Fruit fly (Drosophila melanogaster) whole organism, embryonic: ENCODE measurements around the gene CG14664.

ENCODE experiments used
- Aef1 ChIP-seq: fragments of 200-800 bp; sonication (Bioruptor generic); IDR thresholded peaks from 3 replicates; pipeline ENCODE4 v1.3.6; 2022; ENCODE audit warnings: missing biosample characterization, missing genetic modification characterization
- Asciz ChIP-seq: fragments of 200-800 bp; sonication (Bioruptor generic); optimal IDR thresholded peaks from 2 replicates; lab custom pipeline; 2017; ENCODE audit warnings: missing biosample characterization, mild to moderate bottlenecking, missing genetic modification characterization, missing genetic modification reagents
- BEAF-32 ChIP-seq: fragments of 200-800 bp; sonication (Bioruptor generic); optimal IDR thresholded peaks from 3 replicates; lab custom pipeline; 2017; ENCODE audit warnings: missing biosample characterization, missing genetic modification characterization, mild to moderate bottlenecking, moderate library complexity, missing genetic modification reagents
- CG10565 ChIP-seq: fragments of 200-800 bp; sonication (Bioruptor generic); optimal IDR thresholded peaks from 3 replicates; lab custom pipeline; 2016; ENCODE audit warnings: missing biosample characterization, mild to moderate bottlenecking, missing genetic modification characterization
- CG11093 ChIP-seq: fragments of 200-800 bp; sonication (Bioruptor generic); IDR thresholded peaks from 3 replicates; pipeline ENCODE4 v1.3.6; 2022; ENCODE audit warnings: missing biosample characterization, missing genetic modification characterization
- CG12155 ChIP-seq: fragments of 200-800 bp; sonication (Bioruptor generic); optimal IDR thresholded peaks from 3 replicates; lab custom pipeline; 2016; ENCODE audit warnings: missing biosample characterization, missing genetic modification characterization
- CG12769 ChIP-seq: fragments of 200-800 bp; sonication (Bioruptor generic); optimal IDR thresholded peaks from 2 replicates; lab custom pipeline; 2019; ENCODE audit warnings: missing biosample characterization, mild to moderate bottlenecking, missing genetic modification characterization, moderate library complexity
- CG14050 ChIP-seq: fragments of 200-800 bp; sonication (Bioruptor generic); IDR thresholded peaks from 3 replicates; pipeline ENCODE4 v1.3.6; 2022; ENCODE audit warnings: missing biosample characterization, missing genetic modification characterization
- CG1602 ChIP-seq: fragments of 200-800 bp; sonication (Bioruptor generic); optimal IDR thresholded peaks from 3 replicates; lab custom pipeline; 2016; ENCODE audit warnings: missing biosample characterization, missing genetic modification characterization
- CG17912 ChIP-seq: fragments of 200-800 bp; sonication (Bioruptor generic); optimal IDR thresholded peaks from 2 replicates; lab custom pipeline; 2018; ENCODE audit warnings: missing biosample characterization, mild to moderate bottlenecking, missing genetic modification characterization
- CG18476 ChIP-seq: fragments of 200-800 bp; sonication (Bioruptor generic); optimal IDR thresholded peaks from 2 replicates; lab custom pipeline; 2016; ENCODE audit warnings: missing biosample characterization, mild to moderate bottlenecking, missing genetic modification characterization
- CG2120 ChIP-seq: fragments of 200-800 bp; sonication (Bioruptor generic); optimal IDR thresholded peaks from 3 replicates; lab custom pipeline; 2016; ENCODE audit warnings: missing biosample characterization, missing genetic modification characterization
- CG2678 ChIP-seq: fragments of 200-800 bp; sonication (Bioruptor generic); optimal IDR thresholded peaks from 3 replicates; lab custom pipeline; 2019; ENCODE audit warnings: missing biosample characterization, mild to moderate bottlenecking, missing genetic modification characterization, moderate library complexity
- CG2875 ChIP-seq: fragments of 200-800 bp; sonication (Bioruptor generic); optimal IDR thresholded peaks from 2 replicates; lab custom pipeline; 2017; ENCODE audit warnings: missing biosample characterization, mild to moderate bottlenecking, missing genetic modification characterization, missing genetic modification reagents
- CG3838 ChIP-seq: fragments of 200-800 bp; sonication (Bioruptor generic); optimal IDR thresholded peaks from 3 replicates; lab custom pipeline; 2016; ENCODE audit warnings: missing biosample characterization, missing genetic modification characterization
- CG43689 ChIP-seq: fragments of 200-800 bp; sonication (Bioruptor generic); IDR thresholded peaks from 2 replicates; pipeline ENCODE4 v1.3.6; 2022; ENCODE audit warnings: missing biosample characterization, missing genetic modification characterization
- CG6254 ChIP-seq: fragments of 200-800 bp; sonication (Bioruptor generic); optimal IDR thresholded peaks from 3 replicates; lab custom pipeline; 2017; ENCODE audit warnings: mild to moderate bottlenecking, missing biosample characterization, missing genetic modification reagents, missing genetic modification characterization
- CG7372 ChIP-seq: fragments of 200-800 bp; sonication (Bioruptor generic); IDR thresholded peaks from 2 replicates; pipeline ENCODE4 v1.3.6; 2022; ENCODE audit warnings: missing biosample characterization, missing genetic modification characterization
- CG8359 ChIP-seq: fragments of 200-800 bp; sonication (Bioruptor generic); optimal IDR thresholded peaks from 2 replicates; lab custom pipeline; 2017; ENCODE audit warnings: missing biosample characterization, mild to moderate bottlenecking, missing genetic modification characterization, borderline replicate concordance
- CG8944 ChIP-seq: fragments of 200-800 bp; sonication (Bioruptor generic); optimal IDR thresholded peaks from 3 replicates; lab custom pipeline; 2016; ENCODE audit warnings: missing biosample characterization, missing genetic modification characterization
- Chrac-16 ChIP-seq: fragments of 200-800 bp; sonication (Bioruptor generic); optimal IDR thresholded peaks from 3 replicates; lab custom pipeline; 2016; ENCODE audit warnings: missing biosample characterization, missing genetic modification characterization
- Deaf1 ChIP-seq: fragments of 200-800 bp; optimal IDR thresholded peaks from 3 replicates; lab custom pipeline; 2019; ENCODE audit warnings: missing biosample characterization, mild to moderate bottlenecking, missing genetic modification characterization, moderate library complexity
- Dref ChIP-seq: fragments of 200-800 bp; sonication (Bioruptor generic); IDR thresholded peaks from 2 replicates; pipeline ENCODE4 v1.3.6; 2022; ENCODE audit warnings: missing biosample characterization, missing genetic modification characterization
- Hr51 ChIP-seq, 2 experiments: fragments of 200-800 bp; sonication (Bioruptor generic); optimal IDR thresholded peaks; 2 replicates in 1 of 2; 3 replicates in 1 of 2; lab custom pipeline; 2016 to 2018; ENCODE audit warnings: missing biosample characterization in 2 of 2, missing genetic modification characterization in 2 of 2, mild to moderate bottlenecking in 1 of 2, moderate library complexity in 1 of 2
- Poxn ChIP-seq: fragments of 200-800 bp; sonication (Bioruptor generic); IDR thresholded peaks from 2 replicates; pipeline ENCODE4 v1.3.6; 2022; ENCODE audit warnings: missing biosample characterization, missing genetic modification characterization
- Trl ChIP-seq, 3 experiments: fragments of >200 bp in 2 of 3; fragments of 200-800 bp in 1 of 3; sonication (Bioruptor generic) in 1 of 3; optimal IDR thresholded peaks; 2 replicates in 1 of 3; 3 replicates in 2 of 3; lab custom pipeline; 2016 to 2017; ENCODE audit warnings: missing biosample characterization in 1 of 3, missing genetic modification characterization in 1 of 3
- ab ChIP-seq: fragments of 200-800 bp; sonication (Bioruptor generic); optimal IDR thresholded peaks from 2 replicates; lab custom pipeline; 2016; ENCODE audit warnings: missing biosample characterization, missing genetic modification characterization
- ac ChIP-seq: fragments of 200-800 bp; sonication (Bioruptor generic); optimal IDR thresholded peaks from 3 replicates; lab custom pipeline; 2017; ENCODE audit warnings: missing biosample characterization, mild to moderate bottlenecking, missing genetic modification characterization
- caup ChIP-seq: fragments of 200-800 bp; sonication (Bioruptor generic); optimal IDR thresholded peaks from 3 replicates; lab custom pipeline; 2017; ENCODE audit warnings: missing biosample characterization, mild to moderate bottlenecking, missing genetic modification characterization, moderate library complexity; ENCODE audit not compliant: severe bottlenecking
- da ChIP-seq: fragments of 200-800 bp; sonication (Bioruptor generic); optimal IDR thresholded peaks from 2 replicates; lab custom pipeline; 2016; ENCODE audit warnings: missing biosample characterization, missing genetic modification characterization
- dan ChIP-seq: fragments of 200-800 bp; sonication (Bioruptor generic); IDR thresholded peaks from 2 replicates; pipeline ENCODE4 v1.3.6; 2022; ENCODE audit warnings: missing biosample characterization, missing genetic modification characterization
- dmrt99B ChIP-seq: fragments of 200-800 bp; sonication (Bioruptor generic); optimal IDR thresholded peaks from 2 replicates; lab custom pipeline; 2018; ENCODE audit warnings: missing biosample characterization, mild to moderate bottlenecking, missing genetic modification characterization, moderate library complexity
- eve ChIP-seq, 2 experiments: fragments of >200 bp; optimal IDR thresholded peaks; 2 replicates each; lab custom pipeline; 2017; ENCODE audit warnings: missing biosample characterization in 2 of 2, missing genetic modification characterization in 2 of 2
- exex ChIP-seq: fragments of 200-800 bp; sonication (Bioruptor generic); optimal IDR thresholded peaks from 4 replicates; lab custom pipeline; 2018; ENCODE audit warnings: missing biosample characterization, mild to moderate bottlenecking, missing genetic modification characterization, moderate library complexity
- grau ChIP-seq: fragments of 200-800 bp; optimal IDR thresholded peaks from 3 replicates; lab custom pipeline; 2019; ENCODE audit warnings: missing biosample characterization, mild to moderate bottlenecking, missing genetic modification characterization, moderate library complexity
- gro ChIP-seq: fragments of 200-800 bp; sonication (Bioruptor generic); optimal IDR thresholded peaks from 2 replicates; lab custom pipeline; 2016; ENCODE audit warnings: missing biosample characterization, missing genetic modification characterization
- gsb-n ChIP-seq: fragments of 200-800 bp; sonication (Bioruptor generic); optimal IDR thresholded peaks from 3 replicates; lab custom pipeline; 2018; ENCODE audit warnings: missing biosample characterization, mild to moderate bottlenecking, missing genetic modification characterization
- ind ChIP-seq: fragments of 200-800 bp; sonication (Bioruptor generic); optimal IDR thresholded peaks from 3 replicates; lab custom pipeline; 2016; ENCODE audit warnings: missing biosample characterization, missing genetic modification characterization
- inv ChIP-seq: fragments of 200-800 bp; sonication (Bioruptor generic); IDR thresholded peaks from 2 replicates; pipeline ENCODE4 v1.3.6; 2022; ENCODE audit warnings: missing biosample characterization, missing genetic modification characterization; ENCODE audit not compliant: partially characterized antibody
- odd ChIP-seq: fragments of 200-800 bp; sonication (Bioruptor generic); optimal IDR thresholded peaks from 2 replicates; lab custom pipeline; 2017; ENCODE audit warnings: missing biosample characterization, mild to moderate bottlenecking, missing genetic modification characterization
- otp ChIP-seq: fragments of 200-800 bp; sonication (Bioruptor generic); IDR thresholded peaks from 3 replicates; pipeline ENCODE4, ENCODE4 v1.3.6; 2022; ENCODE audit warnings: missing biosample characterization, missing genetic modification characterization
- phol ChIP-seq: fragments of 200-800 bp; sonication (Bioruptor generic); optimal IDR thresholded peaks from 3 replicates; lab custom pipeline; 2018; ENCODE audit warnings: missing biosample characterization, mild to moderate bottlenecking, missing genetic modification characterization, moderate library complexity
- schlank ChIP-seq: fragments of 200-800 bp; sonication (Bioruptor generic); optimal IDR thresholded peaks from 2 replicates; lab custom pipeline; 2018; ENCODE audit warnings: missing biosample characterization, mild to moderate bottlenecking, missing genetic modification characterization
- scrt ChIP-seq: fragments of 200-800 bp; sonication (Bioruptor generic); optimal IDR thresholded peaks from 2 replicates; lab custom pipeline; 2018; ENCODE audit warnings: missing biosample characterization, mild to moderate bottlenecking, missing genetic modification characterization, moderate library complexity
- ssp ChIP-seq: fragments of 200-800 bp; sonication (Bioruptor generic); IDR thresholded peaks from 2 replicates; pipeline ENCODE4 v1.3.6; 2022; ENCODE audit warnings: missing biosample characterization, missing genetic modification characterization
- trem ChIP-seq: fragments of 200-800 bp; optimal IDR thresholded peaks from 3 replicates; lab custom pipeline; 2019; ENCODE audit warnings: missing biosample characterization, mild to moderate bottlenecking, missing genetic modification characterization, moderate library complexity
- zfh2 ChIP-seq: fragments of 200-800 bp; sonication (Bioruptor generic); optimal IDR thresholded peaks from 2 replicates; lab custom pipeline; 2016; ENCODE audit warnings: missing biosample characterization, missing genetic modification characterization

CG14664 gene

DNA sequence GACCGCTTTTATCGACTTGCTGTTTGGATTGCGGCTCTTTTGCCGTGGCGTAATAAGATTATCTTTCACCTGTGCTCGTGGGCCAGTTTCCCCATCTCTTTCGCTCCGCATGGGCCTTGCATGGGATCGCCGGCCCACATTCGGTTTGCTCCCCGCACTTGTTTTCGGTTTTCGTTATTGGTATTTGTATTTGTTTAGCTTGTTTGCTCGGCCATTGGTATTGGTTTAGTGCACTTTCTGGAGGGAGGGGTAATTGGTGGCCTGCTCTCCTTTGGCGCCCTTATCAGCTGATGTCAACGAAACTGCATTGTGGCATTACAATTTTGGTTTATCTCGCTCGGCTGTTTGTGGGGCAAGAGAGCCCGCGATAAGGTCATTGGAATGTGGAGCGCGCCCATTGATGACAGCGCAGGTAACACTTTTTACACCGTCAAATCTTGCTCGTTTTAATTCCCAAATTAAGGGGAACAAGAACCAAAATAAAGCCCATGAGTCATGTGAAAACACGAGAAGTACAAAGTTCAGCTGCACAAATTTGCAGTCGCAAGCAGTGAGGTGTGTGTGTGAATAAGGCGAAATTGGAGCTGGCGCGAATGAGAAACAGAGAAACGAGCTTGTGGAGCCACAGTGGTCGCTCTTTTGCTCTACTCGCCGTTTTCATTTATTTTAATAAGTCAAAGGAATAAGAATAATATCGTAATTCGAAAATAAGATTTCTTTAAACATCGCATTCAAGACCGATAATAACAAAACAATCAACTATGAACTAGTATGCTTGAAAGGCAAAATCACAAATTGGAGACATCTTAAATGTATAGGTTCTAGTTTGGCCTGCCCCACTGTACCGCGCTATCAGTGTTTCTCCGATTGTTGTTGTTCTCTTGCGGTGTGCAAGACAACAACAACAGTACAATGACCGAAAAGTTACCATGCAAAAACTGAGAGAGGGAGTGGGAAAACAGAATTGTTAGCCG lies 8.3 kb upstream of the CG14664 start (continued):
- peak; percentile 77 to 99 for TF ChIP-seq Hr51 (GFP tag; optimal IDR thresholded peaks at IDR 0.05; lab: Kevin White, UChicago)
- TF ChIP-seq trem (tag; lab: Kevin White, UChicago) = peak; percentile 93
- peak; percentile 98 for TF ChIP-seq CG1602 (GFP tag; lab: Kevin White, UChicago)
- TF ChIP-seq CG3838 = peak; percentile 98
- TF ChIP-seq odd (GFP tag; lab: Kevin White, UChicago) = peak; percentile 97
- peak; percentile 74 for TF ChIP-seq exex (tag; lab: Kevin White, UChicago)
- no peak for TF ChIP-seq Trl (optimal IDR thresholded peaks at IDR 0.05; lab: Kevin White, UChicago)
- peak; percentile 99 for TF ChIP-seq Trl (GFP tag; optimal IDR thresholded peaks at IDR 0.05; lab: Kevin White, UChicago)
- peak; percentile 56 for TF ChIP-seq phol
- TF ChIP-seq Chrac-16 (GFP tag; lab: Kevin White, UChicago) = peak; percentile 85
- no peak for TF ChIP-seq BEAF-32 (GFP tag; lab: Kevin White, UChicago)
- TF ChIP-seq CG43689 = peak; percentile 82
- TF ChIP-seq dmrt99B = peak; percentile 92
- TF ChIP-seq zfh2 (GFP tag; lab: Kevin White, UChicago) = peak; percentile 27
- peak; percentile 51 for TF ChIP-seq Deaf1 (tag; lab: Kevin White, UChicago)
- TF ChIP-seq ssp (GFP tag; lab: Robert Waterston, UW) = peak; percentile 77
- TF ChIP-seq CG12769 (tag; lab: Kevin White, UChicago) = peak; percentile 81
- TF ChIP-seq CG8944 (GFP tag; lab: Kevin White, UChicago) = peak; percentile 99
- peak in 1 of 2 experiments; percentile 25 for TF ChIP-seq eve (GFP tag; optimal IDR thresholded peaks at IDR 0.05; lab: Kevin White, UChicago)
- peak; percentile 96 for TF ChIP-seq CG8359
- TF ChIP-seq otp (GFP tag; lab: Robert Waterston, UW) = peak; percentile 100
- peak; percentile 89 for TF ChIP-seq grau
- TF ChIP-seq CG2678 (tag; lab: Kevin White, UChicago) = peak; percentile 93
- TF ChIP-seq CG11093 (GFP tag; lab: Robert Waterston, UW) = peak; percentile 93
- TF ChIP-seq CG6254 (GFP tag; lab: Kevin White, UChicago) = peak; percentile 97
- peak; percentile 75 for TF ChIP-seq schlank (tag; lab: Kevin White, UChicago)
- TF ChIP-seq CG10565 (GFP tag; lab: Kevin White, UChicago) = peak; percentile 99
- TF ChIP-seq CG18476 = peak; percentile 98
- TF ChIP-seq dan = peak; percentile 41; the same call in 1 of the 2 replicates
- TF ChIP-seq gsb-n (tag; lab: Kevin White, UChicago) = peak; percentile 99
- TF ChIP-seq Dref = no peak
- peak; percentile 78 for TF ChIP-seq ind (GFP tag; lab: Kevin White, UChicago)
- no peak for TF ChIP-seq Poxn (GFP tag; lab: Robert Waterston, UW)
- TF ChIP-seq Aef1 = peak; percentile 73
- peak; percentile 100 for TF ChIP-seq CG2875
- peak; percentile 98 for TF ChIP-seq da (GFP tag; lab: Kevin White, UChicago)
- peak; percentile 13 for TF ChIP-seq ab (GFP tag; lab: Kevin White, UChicago)
- peak; percentile 99 for TF ChIP-seq CG17912
- peak; percentile 93 for TF ChIP-seq caup
- TF ChIP-seq CG7372 (GFP tag; lab: Robert Waterston, UW) = peak; percentile 65
- TF ChIP-seq CG2120 (GFP tag; lab: Kevin White, UChicago) = peak; percentile 64
- TF ChIP-seq scrt (GFP tag; lab: Kevin White, UChicago) = peak; percentile 85
- TF ChIP-seq CG14050 (GFP tag; lab: Robert Waterston, UW) = peak; percentile 82
- peak; percentile 79 for TF ChIP-seq CG12155 (GFP tag; lab: Kevin White, UChicago)
- TF ChIP-seq ac (GFP tag; lab: Kevin White, UChicago) = peak; percentile 100
- TF ChIP-seq gro (GFP tag; lab: Kevin White, UChicago) = no peak
- TF ChIP-seq Asciz (GFP tag; lab: Kevin White, UChicago) = peak; percentile 100
- TF ChIP-seq inv (GFP tag; lab: Robert Waterston, UW) = no peak
